Worm (Caenorhabditis elegans) whole organism, L2 larva: ENCODE results near the gene pdl-1.

Experiments used
- C34F6.9 ChIP-seq: fragments of 150-350 bp; optimal IDR thresholded peaks from 2 replicates; lab custom pipeline; 2014; ENCODE audit warnings: missing biosample characterization, missing genetic modification characterization
- R02D3.7 ChIP-seq: fragments of 150-350 bp; optimal IDR thresholded peaks from 2 replicates; lab custom pipeline; 2014; ENCODE audit warnings: missing biosample characterization, missing genetic modification characterization
- Y55F3AM.14 ChIP-seq: fragments of 200-800 bp; sonication (Bioruptor generic); optimal IDR thresholded peaks from 2 replicates; lab custom pipeline; 2018; ENCODE audit warnings: mild to moderate bottlenecking, missing genetic modification characterization, missing compliant biosample characterization
- ZK546.5 ChIP-seq: sonication (generic microtip); optimal IDR thresholded peaks from 2 replicates; lab custom pipeline; 2017; ENCODE audit warnings: missing biosample characterization, missing genetic modification characterization
- alr-1 ChIP-seq: fragments of 150-350 bp; optimal IDR thresholded peaks from 2 replicates; lab custom pipeline; 2014; ENCODE audit warnings: missing biosample characterization, missing genetic modification characterization
- aly-2 ChIP-seq: fragments of 150-350 bp; optimal IDR thresholded peaks from 2 replicates; lab custom pipeline; 2014; ENCODE audit warnings: missing biosample characterization, missing genetic modification characterization
- ama-1 ChIP-seq: fragments of 150-350 bp; optimal IDR thresholded peaks from 2 replicates; lab custom pipeline; 2018; ENCODE audit warnings: inconsistent platforms
- blmp-1 ChIP-seq: sonication (generic microtip); optimal IDR thresholded peaks from 2 replicates; lab custom pipeline; 2017; ENCODE audit warnings: missing genetic modification characterization, mild to moderate bottlenecking, missing compliant biosample characterization, antibody characterized with exemption, moderate library complexity; ENCODE audit not compliant: insufficient read depth
- crh-2 ChIP-seq: sonication (generic microtip); optimal IDR thresholded peaks from 2 replicates; lab custom pipeline; 2017; ENCODE audit warnings: missing biosample characterization, missing genetic modification characterization
- dmd-4 ChIP-seq: sonication (generic microtip); optimal IDR thresholded peaks from 2 replicates; lab custom pipeline; 2017; ENCODE audit warnings: missing biosample characterization, missing genetic modification characterization
- egl-27 ChIP-seq: sonication (generic microtip); optimal IDR thresholded peaks from 3 replicates; lab custom pipeline; 2017; ENCODE audit warnings: missing biosample characterization, missing genetic modification reagents, missing genetic modification characterization
- fos-1 ChIP-seq: fragments of 150-350 bp; optimal IDR thresholded peaks from 2 replicates; lab custom pipeline; 2014; ENCODE audit warnings: missing biosample characterization, missing genetic modification characterization
- gmeb-1 ChIP-seq: fragments of 150-350 bp; optimal IDR thresholded peaks from 2 replicates; lab custom pipeline; 2014; ENCODE audit warnings: missing biosample characterization, missing genetic modification characterization
- lin-13 ChIP-seq: fragments of 150-350 bp; optimal IDR thresholded peaks from 2 replicates; lab custom pipeline; 2014; ENCODE audit warnings: missing biosample characterization, missing genetic modification reagents, missing genetic modification characterization
- lin-39 ChIP-seq: fragments of 150-350 bp; optimal IDR thresholded peaks from 2 replicates; lab custom pipeline; 2014; ENCODE audit warnings: missing biosample characterization, missing genetic modification reagents, missing genetic modification characterization
- lsy-2 ChIP-seq, 2 experiments: fragments of 150-350 bp in 1 of 2; sonication (generic microtip) in 1 of 2; optimal IDR thresholded peaks; 2 replicates each; lab custom pipeline; 2014 to 2017; ENCODE audit warnings: missing biosample characterization in 2 of 2, missing genetic modification characterization in 2 of 2
- mab-5 ChIP-seq: fragments of 150-350 bp; optimal IDR thresholded peaks from 2 replicates; lab custom pipeline; 2014; ENCODE audit warnings: missing biosample characterization, missing genetic modification characterization
- mdl-1 ChIP-seq, 2 experiments: fragments of 150-350 bp in 1 of 2; sonication (generic microtip) in 1 of 2; optimal IDR thresholded peaks; 2 replicates each; lab custom pipeline; 2017; ENCODE audit warnings: missing biosample characterization in 2 of 2, missing genetic modification characterization in 2 of 2
- nhr-10 ChIP-seq: sonication (generic microtip); optimal IDR thresholded peaks from 2 replicates; lab custom pipeline; 2017; ENCODE audit warnings: missing biosample characterization, missing genetic modification characterization
- nhr-11 ChIP-seq: fragments of 150-350 bp; optimal IDR thresholded peaks from 2 replicates; lab custom pipeline; 2014; ENCODE audit warnings: missing biosample characterization, missing genetic modification characterization
- nhr-12 ChIP-seq: fragments of 150-350 bp; optimal IDR thresholded peaks from 2 replicates; lab custom pipeline; 2014; ENCODE audit warnings: missing biosample characterization, missing genetic modification characterization
- nhr-23 ChIP-seq: fragments of 150-350 bp; optimal IDR thresholded peaks from 2 replicates; lab custom pipeline; 2014; ENCODE audit warnings: missing biosample characterization, missing genetic modification reagents, missing genetic modification characterization
- nhr-237 ChIP-seq: fragments of 150-350 bp; optimal IDR thresholded peaks from 2 replicates; lab custom pipeline; 2014; ENCODE audit warnings: missing biosample characterization, missing genetic modification characterization
- nhr-25 ChIP-seq: fragments of 150-350 bp; sonication (generic microtip); optimal IDR thresholded peaks from 3 replicates; lab custom pipeline; 2014; ENCODE audit warnings: missing biosample characterization, missing genetic modification characterization
- nhr-6 ChIP-seq: fragments of 150-350 bp; optimal IDR thresholded peaks from 2 replicates; lab custom pipeline; 2014; ENCODE audit warnings: missing biosample characterization, missing genetic modification characterization
- nhr-77 ChIP-seq: fragments of 150-350 bp; optimal IDR thresholded peaks from 2 replicates; lab custom pipeline; 2014; ENCODE audit warnings: missing biosample characterization, missing genetic modification characterization
- skn-1 ChIP-seq: sonication (generic microtip); optimal IDR thresholded peaks from 2 replicates; lab custom pipeline; 2017; ENCODE audit warnings: missing biosample characterization, missing genetic modification characterization
- sma-3 ChIP-seq: sonication (generic microtip); optimal IDR thresholded peaks from 2 replicates; lab custom pipeline; 2016; ENCODE audit warnings: missing genetic modification reagents, missing genetic modification characterization, missing compliant biosample characterization
- sma-9 ChIP-seq, 2 experiments: fragments of 150-350 bp in 1 of 2; sonication (generic microtip) in 1 of 2; optimal IDR thresholded peaks; 2 replicates each; lab custom pipeline; 2014 to 2016; ENCODE audit warnings: missing genetic modification characterization in 2 of 2, mild to moderate bottlenecking in 1 of 2, missing biosample characterization in 1 of 2, missing compliant biosample characterization in 1 of 2, missing genetic modification reagents in 1 of 2, moderate library complexity in 1 of 2
- snpc-4 ChIP-seq: fragments of 150-350 bp; optimal IDR thresholded peaks from 2 replicates; lab custom pipeline; 2014; ENCODE audit warnings: missing biosample characterization, missing genetic modification characterization
- unc-39 ChIP-seq: fragments of 150-350 bp; optimal IDR thresholded peaks from 2 replicates; lab custom pipeline; 2014; ENCODE audit warnings: missing biosample characterization, missing genetic modification characterization
- unc-55 ChIP-seq: fragments of 150-350 bp; sonication (generic microtip); optimal IDR thresholded peaks from 3 replicates; lab custom pipeline; 2014; ENCODE audit warnings: missing biosample characterization, missing genetic modification reagents, missing genetic modification characterization
- unc-62 ChIP-seq: fragments of 150-350 bp; optimal IDR thresholded peaks from 2 replicates; lab custom pipeline; 2014; ENCODE audit warnings: missing biosample characterization, missing genetic modification reagents, missing genetic modification characterization
- ztf-1 ChIP-seq: fragments of 200-800 bp; sonication (Bioruptor generic); conservative IDR thresholded peaks from 2 replicates; pipeline ENCODE4 v1.3.6; 2022; ENCODE audit warnings: missing genetic modification characterization, missing compliant biosample characterization
- ztf-11 ChIP-seq: sonication (generic microtip); optimal IDR thresholded peaks from 2 replicates; lab custom pipeline; 2017; ENCODE audit warnings: missing biosample characterization, missing genetic modification characterization

pdl-1 gene

ce11 chrII:7139064-7139463, 44.5 kb upstream of the pdl-1 start:
- TF ChIP-seq fos-1 (tag; lab: Kevin White, UChicago) = peak; percentile 67
- no peak for TF ChIP-seq nhr-23 (tag; lab: Kevin White, UChicago)
- TF ChIP-seq sma-9 (GFP tag; optimal IDR thresholded peaks at IDR 0.05; lab: Kevin White, UChicago) = peak; percentile 54
- no peak for TF ChIP-seq sma-9 (tag; optimal IDR thresholded peaks at IDR 0.05; lab: Kevin White, UChicago)
- TF ChIP-seq egl-27 (tag; lab: Kevin White, UChicago) = no peak
- no peak for TF ChIP-seq sma-3 (GFP tag; lab: Kevin White, UChicago)

- TF ChIP-seq nhr-12 (tag; lab: Kevin White, UChicago) (no peak), ama-1 (lab: Kevin White, UChicago) (no peak), lsy-2 (tag; optimal IDR thresholded peaks at IDR 0.05; lab: Kevin White, UChicago) (no peak), ztf-1 (no peak), gmeb-1 (tag; lab: Kevin White, UChicago) (no peak), mdl-1 (tag; optimal IDR thresholded peaks at IDR 0.05; lab: Kevin White, UChicago) (no peak), ZK546.5 (tag; lab: Kevin White, UChicago) (no peak), nhr-23 (tag; lab: Kevin White, UChicago) (no peak), nhr-10 (tag; lab: Kevin White, UChicago) (no peak), unc-39 (tag; lab: Kevin White, UChicago) (no peak), dmd-4 (tag; lab: Kevin White, UChicago) (no peak), alr-1 (tag; lab: Kevin White, UChicago) (no peak), lin-39 (tag; lab: Kevin White, UChicago) (no peak), R02D3.7 (tag; lab: Kevin White, UChicago) (no peak), aly-2 (no peak)
These were observed 39.3 kb upstream of the pdl-1 start, which contains the start of gene npr-31 for ce11 chrII:7144307-7144706. npr-31 (plus strand) TSS chrII:7144607.

ce11 chrII:7146240-7146639, 37.4 kb upstream of the pdl-1 start:
- no peak for TF ChIP-seq nhr-10 (tag; lab: Kevin White, UChicago)
- no peak for TF ChIP-seq unc-55
- no peak for TF ChIP-seq lin-39 (tag; lab: Kevin White, UChicago)
- no peak for TF ChIP-seq nhr-23 (tag; lab: Kevin White, UChicago)
- no peak for TF ChIP-seq blmp-1
- TF ChIP-seq nhr-11 (tag; lab: Kevin White, UChicago) = no peak
- no peak for TF ChIP-seq ama-1 (lab: Kevin White, UChicago)
- no peak for TF ChIP-seq unc-62 (GFP tag; lab: Kevin White, UChicago)
- no peak for TF ChIP-seq mab-5 (tag; lab: Kevin White, UChicago)
- no peak for TF ChIP-seq lin-13 (GFP tag; lab: Kevin White, UChicago)
- TF ChIP-seq Y55F3AM.14 (GFP tag; lab: Kevin White, UChicago) = no peak
- TF ChIP-seq nhr-12 (tag; lab: Kevin White, UChicago) = no peak
- no peak for TF ChIP-seq nhr-77 (tag; lab: Kevin White, UChicago)
- no peak for TF ChIP-seq unc-39 (tag; lab: Kevin White, UChicago)
- no peak for TF ChIP-seq aly-2
- no peak for TF ChIP-seq snpc-4
- TF ChIP-seq ztf-11 (tag; lab: Kevin White, UChicago) = no peak
- TF ChIP-seq nhr-6 (tag; lab: Kevin White, UChicago) = no peak
- TF ChIP-seq skn-1 (tag; lab: Kevin White, UChicago) = no peak
- no peak for TF ChIP-seq gmeb-1 (tag; lab: Kevin White, UChicago)

- TF ChIP-seq nhr-25 (peak; percentile 28), lin-13 (GFP tag; lab: Kevin White, UChicago) (peak; percentile 39), gmeb-1 (tag; lab: Kevin White, UChicago) (peak; percentile 29), lsy-2 (tag; optimal IDR thresholded peaks at IDR 0.05; lab: Kevin White, UChicago) (peak; percentile 14 to 80), crh-2 (tag; lab: Kevin White, UChicago) (peak; percentile 29), C34F6.9 (tag; lab: Kevin White, UChicago) (peak; percentile 62), nhr-237 (tag; lab: Kevin White, UChicago) (no peak), fos-1 (tag; lab: Kevin White, UChicago) (no peak)
These were observed 36.1 kb upstream of the pdl-1 start for ce11 chrII:7147550-7147949.
